Fruit fly (Drosophila melanogaster) whole organism, embryonic: ENCODE data around the gene TotZ.

Experiments
- Aef1 ChIP-seq: fragments of 200-800 bp; sonication (Bioruptor generic); IDR thresholded peaks from 3 replicates; pipeline ENCODE4 v1.3.6; 2022; ENCODE audit warnings: missing biosample characterization, missing genetic modification characterization
- Atf-2 ChIP-seq: fragments of 200-800 bp; sonication (Bioruptor generic); optimal IDR thresholded peaks from 2 replicates; lab custom pipeline; 2016; ENCODE audit warnings: missing biosample characterization, missing genetic modification characterization
- Bdp1 ChIP-seq: fragments of 200-800 bp; sonication (Bioruptor generic); optimal IDR thresholded peaks from 3 replicates; lab custom pipeline; 2016; ENCODE audit warnings: missing biosample characterization, missing genetic modification characterization
- Blimp-1 ChIP-seq: fragments of 200-800 bp; sonication (Bioruptor generic); optimal IDR thresholded peaks from 3 replicates; lab custom pipeline; 2018; ENCODE audit warnings: missing biosample characterization, missing genetic modification characterization, mild to moderate bottlenecking, moderate library complexity, missing genetic modification reagents
- BtbVII ChIP-seq: fragments of 200-800 bp; sonication (Bioruptor generic); optimal IDR thresholded peaks from 3 replicates; lab custom pipeline; 2017; ENCODE audit warnings: missing biosample characterization, mild to moderate bottlenecking, missing genetic modification characterization
- CG10654 ChIP-seq: fragments of 200-800 bp; sonication (Bioruptor generic); optimal IDR thresholded peaks from 2 replicates; lab custom pipeline; 2016; ENCODE audit warnings: missing biosample characterization, missing genetic modification characterization
- CG12391 ChIP-seq: fragments of 200-800 bp; sonication (Bioruptor generic); optimal IDR thresholded peaks from 3 replicates; lab custom pipeline; 2018; ENCODE audit warnings: missing biosample characterization, mild to moderate bottlenecking, missing genetic modification characterization, moderate library complexity
- CG17359 ChIP-seq: fragments of 200-800 bp; sonication (Bioruptor generic); optimal IDR thresholded peaks from 3 replicates; lab custom pipeline; 2018; ENCODE audit warnings: missing biosample characterization, mild to moderate bottlenecking, missing genetic modification characterization, moderate library complexity
- CG17361 ChIP-seq: fragments of 200-800 bp; sonication (Bioruptor generic); IDR thresholded peaks from 3 replicates; pipeline ENCODE4 v1.3.6; 2022; ENCODE audit warnings: missing biosample characterization, missing genetic modification characterization
- CG3065 ChIP-seq: fragments of 200-800 bp; sonication (Bioruptor generic); optimal IDR thresholded peaks from 2 replicates; lab custom pipeline; 2016; ENCODE audit warnings: missing biosample characterization, missing genetic modification characterization
- CG31224 ChIP-seq: fragments of 200-800 bp; sonication (Bioruptor generic); IDR thresholded peaks from 2 replicates; pipeline ENCODE4 v1.3.6; 2022; ENCODE audit warnings: missing biosample characterization, missing genetic modification characterization
- CG32772 ChIP-seq: fragments of 200-800 bp; sonication (Bioruptor generic); IDR thresholded peaks from 2 replicates; pipeline ENCODE4 v1.3.6; 2022; ENCODE audit warnings: missing biosample characterization, missing genetic modification characterization
- CG34376 ChIP-seq: fragments of 200-800 bp; sonication (Bioruptor generic); optimal IDR thresholded peaks from 2 replicates; lab custom pipeline; 2018; ENCODE audit warnings: missing biosample characterization, mild to moderate bottlenecking, missing genetic modification characterization
- CG3726 ChIP-seq: fragments of 200-800 bp; sonication (Bioruptor generic); IDR thresholded peaks from 3 replicates; pipeline ENCODE4, ENCODE4 v1.3.6; 2022; ENCODE audit warnings: missing biosample characterization, missing genetic modification characterization
- CG4730 ChIP-seq: fragments of 200-800 bp; sonication (Bioruptor generic); IDR thresholded peaks from 2 replicates; pipeline ENCODE4 v1.3.6; 2022; ENCODE audit warnings: missing biosample characterization, missing genetic modification characterization
- CG6254 ChIP-seq: fragments of 200-800 bp; sonication (Bioruptor generic); optimal IDR thresholded peaks from 3 replicates; lab custom pipeline; 2017; ENCODE audit warnings: mild to moderate bottlenecking, missing biosample characterization, missing genetic modification reagents, missing genetic modification characterization
- CG6272 ChIP-seq: fragments of 200-800 bp; sonication (Bioruptor generic); IDR thresholded peaks from 2 replicates; pipeline ENCODE4 v1.3.6; 2022; ENCODE audit warnings: missing biosample characterization, missing genetic modification characterization
- CG7372 ChIP-seq: fragments of 200-800 bp; sonication (Bioruptor generic); IDR thresholded peaks from 2 replicates; pipeline ENCODE4 v1.3.6; 2022; ENCODE audit warnings: missing biosample characterization, missing genetic modification characterization
- CG7839 ChIP-seq: fragments of 200-800 bp; sonication (Bioruptor generic); optimal IDR thresholded peaks from 3 replicates; lab custom pipeline; 2018; ENCODE audit warnings: missing biosample characterization, mild to moderate bottlenecking, missing genetic modification characterization, moderate library complexity
- CG7928 ChIP-seq: fragments of 200-800 bp; sonication (Bioruptor generic); optimal IDR thresholded peaks from 2 replicates; lab custom pipeline; 2017; ENCODE audit warnings: missing biosample characterization, mild to moderate bottlenecking, missing genetic modification characterization
- CG8944 ChIP-seq: fragments of 200-800 bp; sonication (Bioruptor generic); optimal IDR thresholded peaks from 3 replicates; lab custom pipeline; 2016; ENCODE audit warnings: missing biosample characterization, missing genetic modification characterization
- HLH4C ChIP-seq: fragments of 200-800 bp; sonication (Bioruptor generic); IDR thresholded peaks from 3 replicates; pipeline ENCODE4 v1.3.6; 2022; ENCODE audit warnings: missing biosample characterization, missing genetic modification characterization; ENCODE audit not compliant: partially characterized antibody
- Hr51 ChIP-seq, 2 experiments: fragments of 200-800 bp; sonication (Bioruptor generic); optimal IDR thresholded peaks; 2 replicates in 1 of 2; 3 replicates in 1 of 2; lab custom pipeline; 2016 to 2018; ENCODE audit warnings: missing biosample characterization in 2 of 2, missing genetic modification characterization in 2 of 2, mild to moderate bottlenecking in 1 of 2, moderate library complexity in 1 of 2
- MTF-1 ChIP-seq: fragments of 200-800 bp; sonication (Bioruptor generic); optimal IDR thresholded peaks from 2 replicates; lab custom pipeline; 2018; ENCODE audit warnings: missing biosample characterization, mild to moderate bottlenecking, missing genetic modification characterization, borderline replicate concordance
- NK7.1 ChIP-seq: fragments of 200-800 bp; sonication (Bioruptor generic); optimal IDR thresholded peaks from 3 replicates; lab custom pipeline; 2016; ENCODE audit warnings: missing biosample characterization, missing genetic modification characterization
- Nf-YB ChIP-seq: fragments of 200-800 bp; sonication (Bioruptor generic); optimal IDR thresholded peaks from 3 replicates; lab custom pipeline; 2019; ENCODE audit warnings: missing biosample characterization, mild to moderate bottlenecking, missing genetic modification characterization, moderate library complexity
- aop ChIP-seq: fragments of 200-800 bp; sonication (Bioruptor generic); IDR thresholded peaks from 2 replicates; pipeline ENCODE4 v1.3.6; 2022; ENCODE audit warnings: missing biosample characterization, missing genetic modification characterization
- az2 ChIP-seq: fragments of 200-800 bp; sonication (Bioruptor generic); optimal IDR thresholded peaks from 3 replicates; lab custom pipeline; 2016; ENCODE audit warnings: missing biosample characterization, missing genetic modification characterization
- bab2 ChIP-seq: fragments of 200-800 bp; sonication (Bioruptor generic); optimal IDR thresholded peaks from 2 replicates; lab custom pipeline; 2016; ENCODE audit warnings: missing biosample characterization, missing genetic modification characterization
- chn ChIP-seq: fragments of 200-800 bp; sonication (Bioruptor generic); optimal IDR thresholded peaks from 2 replicates; lab custom pipeline; 2016; ENCODE audit warnings: missing biosample characterization, missing genetic modification characterization
- croc ChIP-seq: fragments of 200-800 bp; sonication (Bioruptor generic); conservative IDR thresholded peaks from 3 replicates; pipeline ENCODE4 v1.3.6; 2022; ENCODE audit warnings: missing biosample characterization, missing genetic modification characterization
- crol ChIP-seq: fragments of 200-800 bp; sonication (Bioruptor generic); IDR thresholded peaks from 2 replicates; pipeline ENCODE4 v1.3.6; 2022; ENCODE audit warnings: missing biosample characterization, missing genetic modification characterization
- dmrt99B ChIP-seq: fragments of 200-800 bp; sonication (Bioruptor generic); optimal IDR thresholded peaks from 2 replicates; lab custom pipeline; 2018; ENCODE audit warnings: missing biosample characterization, mild to moderate bottlenecking, missing genetic modification characterization, moderate library complexity
- en ChIP-seq: fragments of 200-800 bp; sonication (Bioruptor generic); optimal IDR thresholded peaks from 2 replicates; lab custom pipeline; 2016; ENCODE audit warnings: missing biosample characterization, missing genetic modification characterization
- fu2 ChIP-seq: fragments of 200-800 bp; sonication (Bioruptor generic); optimal IDR thresholded peaks from 2 replicates; lab custom pipeline; 2016; ENCODE audit warnings: missing biosample characterization, missing genetic modification characterization
- gsb-n ChIP-seq: fragments of 200-800 bp; sonication (Bioruptor generic); optimal IDR thresholded peaks from 3 replicates; lab custom pipeline; 2018; ENCODE audit warnings: missing biosample characterization, mild to moderate bottlenecking, missing genetic modification characterization
- inv ChIP-seq: fragments of 200-800 bp; sonication (Bioruptor generic); IDR thresholded peaks from 2 replicates; pipeline ENCODE4 v1.3.6; 2022; ENCODE audit warnings: missing biosample characterization, missing genetic modification characterization; ENCODE audit not compliant: partially characterized antibody
- knrl ChIP-seq: fragments of 200-800 bp; sonication (Bioruptor generic); IDR thresholded peaks from 3 replicates; pipeline ENCODE4 v1.3.6; 2022; ENCODE audit warnings: missing biosample characterization, missing genetic modification characterization; ENCODE audit not compliant: partially characterized antibody
- lbe ChIP-seq: fragments of 200-800 bp; sonication (Bioruptor generic); optimal IDR thresholded peaks from 2 replicates; lab custom pipeline; 2016; ENCODE audit warnings: missing biosample characterization, mild to moderate bottlenecking, missing genetic modification characterization
- otp ChIP-seq: fragments of 200-800 bp; sonication (Bioruptor generic); IDR thresholded peaks from 3 replicates; pipeline ENCODE4, ENCODE4 v1.3.6; 2022; ENCODE audit warnings: missing biosample characterization, missing genetic modification characterization
- pan ChIP-seq, 4 experiments: fragments of >200 bp in 3 of 4; fragments of 200-800 bp in 1 of 4; sonication (Bioruptor generic) in 1 of 4; optimal IDR thresholded peaks in 3 of 4; IDR thresholded peaks in 1 of 4; 2 replicates each; pipeline versions ENCODE4 v1.3.6 to Lab custom; 2017 to 2022; ENCODE audit warnings: missing biosample characterization in 2 of 4, missing genetic modification characterization in 2 of 4, mixed read lengths in 1 of 4
- pnt ChIP-seq: fragments of 200-800 bp; sonication (Bioruptor generic); optimal IDR thresholded peaks from 3 replicates; lab custom pipeline; 2016; ENCODE audit warnings: missing biosample characterization, missing genetic modification characterization
- psq ChIP-seq: fragments of 200-800 bp; sonication (Bioruptor generic); optimal IDR thresholded peaks from 2 replicates; lab custom pipeline; 2017; ENCODE audit warnings: missing biosample characterization, missing genetic modification characterization
- schlank ChIP-seq: fragments of 200-800 bp; sonication (Bioruptor generic); optimal IDR thresholded peaks from 2 replicates; lab custom pipeline; 2018; ENCODE audit warnings: missing biosample characterization, mild to moderate bottlenecking, missing genetic modification characterization
- sens ChIP-seq: fragments of 200-800 bp; sonication (Bioruptor generic); peaks from one replicate; lab custom pipeline; 2016; ENCODE audit warnings: missing biosample characterization, missing genetic modification characterization
- sna ChIP-seq: fragments of 200-800 bp; sonication (Bioruptor generic); IDR thresholded peaks from 2 replicates; pipeline ENCODE4 v1.3.6; 2022; ENCODE audit warnings: missing biosample characterization, missing genetic modification characterization; ENCODE audit not compliant: partially characterized antibody
- tap ChIP-seq: fragments of 200-800 bp; optimal IDR thresholded peaks from 3 replicates; lab custom pipeline; 2019; ENCODE audit warnings: missing biosample characterization, mild to moderate bottlenecking, missing genetic modification characterization, moderate library complexity
- trem ChIP-seq: fragments of 200-800 bp; optimal IDR thresholded peaks from 3 replicates; lab custom pipeline; 2019; ENCODE audit warnings: missing biosample characterization, mild to moderate bottlenecking, missing genetic modification characterization, moderate library complexity
- usp ChIP-seq: fragments of >200 bp; optimal IDR thresholded peaks from 2 replicates; lab custom pipeline; 2017; ENCODE audit warnings: missing biosample characterization, missing genetic modification characterization
- vfl ChIP-seq: fragments of 200-800 bp; sonication (Bioruptor generic); optimal IDR thresholded peaks from 2 replicates; lab custom pipeline; 2016; ENCODE audit warnings: missing biosample characterization, missing genetic modification characterization

Gene TotZ

DNA sequence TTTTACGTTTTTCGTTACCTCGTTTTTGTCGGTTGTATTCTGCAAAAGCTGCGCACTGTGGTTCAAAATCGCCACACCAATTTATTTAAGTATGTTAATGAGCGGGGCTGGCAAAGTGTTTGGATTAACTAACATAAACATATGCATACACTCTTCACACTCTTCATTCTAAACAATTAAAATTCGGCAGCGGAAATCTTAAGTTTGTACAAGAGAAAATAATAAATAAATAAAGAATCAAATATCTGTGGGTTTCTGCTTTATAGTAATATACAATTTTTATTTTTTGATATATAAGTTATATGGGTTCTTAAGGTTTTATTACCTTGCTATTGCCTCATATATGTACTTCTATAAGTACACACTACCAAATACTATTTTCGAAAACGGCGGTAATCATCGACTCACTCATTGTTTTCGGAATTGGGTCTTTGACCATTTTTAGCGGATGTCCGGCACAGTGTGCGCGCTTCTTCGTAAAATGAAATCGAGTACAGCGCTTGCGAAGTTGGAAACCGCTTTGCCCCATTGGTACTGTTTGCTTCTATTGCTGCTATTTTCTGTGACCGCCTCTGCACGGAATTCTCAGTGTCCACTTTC, 41.2 kb upstream of the TotZ start (continued):
- TF ChIP-seq Atf-2 (GFP tag; lab: Kevin White, UChicago) (no peak), MTF-1 (GFP tag; lab: Kevin White, UChicago) (no peak), knrl (GFP tag; lab: Robert Waterston, UW) (no peak), sna (GFP tag; lab: Robert Waterston, UW) (no peak), CG3726 (GFP tag; lab: Robert Waterston, UW) (no peak), CG3065 (GFP tag; lab: Kevin White, UChicago) (no peak), az2 (GFP tag; lab: Kevin White, UChicago) (peak; percentile 11), HLH4C (no peak), schlank (tag; lab: Kevin White, UChicago) (no peak), CG32772 (GFP tag; lab: Robert Waterston, UW) (no peak), CG4730 (GFP tag; lab: Robert Waterston, UW) (0 out of 2 replicates have a peak, but pooled peaks have one; percentile 5), tap (tag; lab: Kevin White, UChicago) (no peak), crol (GFP tag; lab: Robert Waterston, UW) (no peak), NK7.1 (GFP tag; lab: Kevin White, UChicago) (no peak), otp (GFP tag; lab: Robert Waterston, UW) (no peak), CG12391 (tag; lab: Kevin White, UChicago) (peak; percentile 19), Aef1 (GFP tag; lab: Robert Waterston, UW) (no peak), CG10654 (no peak), CG31224 (GFP tag; lab: Robert Waterston, UW) (no peak), sens (GFP tag; lab: Kevin White, UChicago) (no peak), Blimp-1 (GFP tag; lab: Kevin White, UChicago) (no peak), lbe (GFP tag; lab: Kevin White, UChicago) (no peak), Nf-YB (no peak), pnt (GFP tag; lab: Kevin White, UChicago) (no peak), pan (optimal IDR thresholded peaks at IDR 0.05; lab: Kevin White, UChicago) (no peak), pan (GFP tag; optimal IDR thresholded peaks at IDR 0.05 in 1 of 2, IDR thresholded peaks at IDR 0.05 in 1 of 2) (no peak), CG34376 (GFP tag; lab: Kevin White, UChicago) (no peak), dmrt99B (tag; lab: Kevin White, UChicago) (peak; percentile 21), CG17359 (no peak), usp (no peak), BtbVII (no peak), vfl (GFP tag; lab: Kevin White, UChicago) (no peak), CG7372 (GFP tag; lab: Robert Waterston, UW) (no peak), CG17361 (GFP tag; lab: Robert Waterston, UW) (0 out of 3 replicates have a peak, but pooled peaks have one; percentile 18), chn (GFP tag; lab: Kevin White, UChicago) (no peak), inv (GFP tag; lab: Robert Waterston, UW) (no peak), CG8944 (GFP tag; lab: Kevin White, UChicago) (no peak), psq (GFP tag; lab: Kevin White, UChicago) (no peak), CG6254 (GFP tag; lab: Kevin White, UChicago) (no peak), bab2 (GFP tag; lab: Kevin White, UChicago) (no peak), CG6272 (GFP tag; lab: Robert Waterston, UW) (no peak), fu2 (GFP tag; lab: Kevin White, UChicago) (no peak), trem (tag; lab: Kevin White, UChicago) (no peak), Bdp1 (GFP tag; lab: Kevin White, UChicago) (no peak), CG7839 (tag; lab: Kevin White, UChicago) (peak; percentile 30), aop (no peak), croc (GFP tag; lab: Robert Waterston, UW) (no peak), en (no peak), CG7928 (GFP tag; lab: Kevin White, UChicago) (no peak), Hr51 (GFP tag; optimal IDR thresholded peaks at IDR 0.05; lab: Kevin White, UChicago) (peak in 1 of 2 experiments; percentile 51), gsb-n (tag; lab: Kevin White, UChicago) (no peak)
